Worm (Caenorhabditis elegans) whole organism, L3 larva: ENCODE measurements around the gene F01G10.6.

Source experiments
- R02D3.7 ChIP-seq: fragments of 150-350 bp; optimal IDR thresholded peaks from 2 replicates; lab custom pipeline; 2014; ENCODE audit warnings: missing biosample characterization, missing genetic modification characterization
- ceh-9 ChIP-seq: sonication (generic microtip); optimal IDR thresholded peaks from 2 replicates; lab custom pipeline; 2018; ENCODE audit warnings: missing biosample characterization, missing genetic modification characterization
- lin-15B ChIP-seq: fragments of 150-350 bp; optimal IDR thresholded peaks from 2 replicates; lab custom pipeline; 2014; ENCODE audit warnings: missing biosample characterization, missing genetic modification characterization
- nhr-237 ChIP-seq: fragments of 150-350 bp; optimal IDR thresholded peaks from 2 replicates; lab custom pipeline; 2014; ENCODE audit warnings: missing biosample characterization, missing genetic modification characterization
- nhr-77 ChIP-seq: fragments of 150-350 bp; optimal IDR thresholded peaks from 2 replicates; lab custom pipeline; 2014; ENCODE audit warnings: missing biosample characterization, missing genetic modification characterization
- snpc-4 ChIP-seq: fragments of 150-350 bp; optimal IDR thresholded peaks from 2 replicates; lab custom pipeline; 2014; ENCODE audit warnings: missing biosample characterization, missing genetic modification characterization

DNA sequence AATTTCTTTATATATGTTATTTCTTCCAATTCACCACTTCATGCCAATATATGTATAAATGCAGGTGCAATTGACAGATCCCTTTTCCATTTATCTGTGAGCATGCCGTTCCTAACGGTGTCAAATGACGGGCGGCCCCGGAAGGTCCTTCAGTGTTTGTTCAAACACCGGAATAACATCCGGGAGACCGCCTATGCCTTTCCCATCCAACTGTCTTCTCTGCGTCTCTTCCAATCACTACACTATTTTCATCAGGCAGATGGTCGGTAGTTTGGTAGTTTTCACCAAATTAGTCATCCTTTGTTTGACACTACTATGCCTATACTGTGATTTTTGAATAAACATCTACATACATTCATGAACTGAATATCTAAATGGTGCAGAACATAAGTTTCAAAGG is 36.8 kb downstream of the F01G10.6 start:
- no peak for TF ChIP-seq lin-15B (tag; lab: Kevin White, UChicago)
- no peak for TF ChIP-seq R02D3.7 (tag; lab: Kevin White, UChicago)
- TF ChIP-seq snpc-4 (tag; lab: Kevin White, UChicago): no peak
- no peak for TF ChIP-seq nhr-237 (tag; lab: Kevin White, UChicago)
- no peak for TF ChIP-seq nhr-77 (tag; lab: Kevin White, UChicago)
- TF ChIP-seq ceh-9 (tag; lab: Kevin White, UChicago): no peak
